Fruit fly (Drosophila melanogaster) Kc167 (cell line): ENCODE results near the gene AdoR.

Experiments used
- h ChIP-seq: fragments of >200 bp; optimal IDR thresholded peaks from 3 replicates; lab custom pipeline; 2018; ENCODE audit warnings: missing external identifiers
- psq ChIP-seq: fragments of >200 bp; optimal IDR thresholded peaks from 2 replicates; lab custom pipeline; 2017; ENCODE audit warnings: missing external identifiers

dm6 chr3R:30132295-30132694 is 17.1 kb downstream of the AdoR start, which contains the start of gene CG31029:
- TF ChIP-seq h, result no peak
- TF ChIP-seq psq (lab: Kevin White, UChicago), result no peak
